Worm (Caenorhabditis elegans) whole organism, late embryonic: ENCODE results near the gene Y44A6C.2.

Source experiments
- C38D4.7 ChIP-seq: fragments of 200-800 bp; sonication (Bioruptor generic); optimal IDR thresholded peaks from 2 replicates; lab custom pipeline; 2018; ENCODE audit warnings: mild to moderate bottlenecking, missing genetic modification characterization, moderate library complexity, missing compliant biosample characterization
- F13H6.1 ChIP-seq: sonication (generic microtip); optimal IDR thresholded peaks from 2 replicates; lab custom pipeline; 2016; ENCODE audit warnings: missing genetic modification characterization, missing compliant biosample characterization
- K02D7.2 ChIP-seq: sonication (generic microtip); optimal IDR thresholded peaks from 2 replicates; lab custom pipeline; 2017; ENCODE audit warnings: mild to moderate bottlenecking, missing genetic modification characterization, missing compliant biosample characterization
- K09A11.1 ChIP-seq: sonication (generic microtip); optimal IDR thresholded peaks from 2 replicates; lab custom pipeline; 2017; ENCODE audit warnings: antibody characterized with exemption, mild to moderate bottlenecking, missing genetic modification characterization, missing compliant biosample characterization; ENCODE audit not compliant: insufficient read depth
- T23F11.4 ChIP-seq: fragments of 200-800 bp; sonication (Bioruptor generic); optimal IDR thresholded peaks from 2 replicates; lab custom pipeline; 2018; ENCODE audit warnings: mild to moderate bottlenecking, missing genetic modification characterization, missing compliant biosample characterization
- ceh-18 ChIP-seq: sonication (generic microtip); optimal IDR thresholded peaks from 2 replicates; lab custom pipeline; 2016; ENCODE audit warnings: missing genetic modification characterization, missing compliant biosample characterization
- ceh-2 ChIP-seq: sonication (generic microtip); optimal IDR thresholded peaks from 2 replicates; lab custom pipeline; 2016; ENCODE audit warnings: missing genotype, missing genetic modification characterization, missing compliant biosample characterization
- ceh-30 ChIP-seq: fragments of 150-350 bp; optimal IDR thresholded peaks from 2 replicates; lab custom pipeline; 2014; ENCODE audit warnings: missing biosample characterization, missing genetic modification characterization
- ceh-31 ChIP-seq: sonication (generic microtip); optimal IDR thresholded peaks from 2 replicates; lab custom pipeline; 2016; ENCODE audit warnings: missing genetic modification characterization, missing compliant biosample characterization
- ceh-9 ChIP-seq: sonication (generic microtip); optimal IDR thresholded peaks from 2 replicates; lab custom pipeline; 2016; ENCODE audit warnings: mild to moderate bottlenecking, missing genetic modification characterization, inconsistent platforms, missing compliant biosample characterization
- che-1 ChIP-seq: sonication (generic microtip); optimal IDR thresholded peaks from 2 replicates; lab custom pipeline; 2016; ENCODE audit warnings: mild to moderate bottlenecking, missing genetic modification characterization, missing compliant biosample characterization
- dmd-4 ChIP-seq: sonication (generic microtip); optimal IDR thresholded peaks from 2 replicates; lab custom pipeline; 2016; ENCODE audit warnings: borderline replicate concordance, missing genetic modification characterization, missing compliant biosample characterization
- dve-1 ChIP-seq: sonication (generic microtip); optimal IDR thresholded peaks from 2 replicates; lab custom pipeline; 2017; ENCODE audit warnings: antibody characterized with exemption, mild to moderate bottlenecking, missing genetic modification characterization, missing compliant biosample characterization
- eyg-1 ChIP-seq: sonication (generic microtip); optimal IDR thresholded peaks from 2 replicates; lab custom pipeline; 2016; ENCODE audit warnings: missing genotype, missing genetic modification characterization, missing compliant biosample characterization
- fax-1 ChIP-seq: sonication (generic microtip); optimal IDR thresholded peaks from 2 replicates; lab custom pipeline; 2016; ENCODE audit warnings: missing genotype, missing genetic modification characterization, missing compliant biosample characterization
- fkh-6 ChIP-seq: sonication (generic microtip); optimal IDR thresholded peaks from 2 replicates; lab custom pipeline; 2016; ENCODE audit warnings: missing genetic modification characterization, missing compliant biosample characterization
- gmeb-2 ChIP-seq: sonication (generic microtip); optimal IDR thresholded peaks from 2 replicates; lab custom pipeline; 2016; ENCODE audit warnings: missing genetic modification characterization, inconsistent platforms, missing compliant biosample characterization
- hlh-30 ChIP-seq: sonication (generic microtip); optimal IDR thresholded peaks from 2 replicates; lab custom pipeline; 2017; ENCODE audit warnings: antibody characterized with exemption, missing genetic modification characterization, missing compliant biosample characterization; ENCODE audit not compliant: insufficient read depth
- hlh-6 ChIP-seq: sonication (generic microtip); optimal IDR thresholded peaks from 2 replicates; lab custom pipeline; 2016; ENCODE audit warnings: missing genotype, missing genetic modification characterization, missing compliant biosample characterization
- lim-6 ChIP-seq: sonication (generic microtip); optimal IDR thresholded peaks from 2 replicates; lab custom pipeline; 2016; ENCODE audit warnings: missing genetic modification characterization, missing compliant biosample characterization
- madf-2 ChIP-seq: sonication (generic microtip); optimal IDR thresholded peaks from 2 replicates; lab custom pipeline; 2017; ENCODE audit warnings: missing genetic modification characterization, missing compliant biosample characterization
- mec-3 ChIP-seq: sonication (generic microtip); optimal IDR thresholded peaks from 2 replicates; lab custom pipeline; 2016; ENCODE audit warnings: borderline replicate concordance, missing genetic modification characterization, missing compliant biosample characterization
- nfya-1 ChIP-seq: sonication (generic microtip); optimal IDR thresholded peaks from 2 replicates; lab custom pipeline; 2017; ENCODE audit warnings: missing genetic modification characterization, mild to moderate bottlenecking, missing compliant biosample characterization, antibody characterized with exemption, moderate library complexity
- nhr-232 ChIP-seq: sonication (generic microtip); optimal IDR thresholded peaks from 2 replicates; lab custom pipeline; 2016; ENCODE audit warnings: missing genetic modification characterization, missing compliant biosample characterization
- npax-4 ChIP-seq: sonication (generic microtip); optimal IDR thresholded peaks from 2 replicates; lab custom pipeline; 2016; ENCODE audit warnings: missing genetic modification characterization, missing compliant biosample characterization
- pag-3 ChIP-seq: sonication (generic microtip); optimal IDR thresholded peaks from 2 replicates; lab custom pipeline; 2016; ENCODE audit warnings: missing compliant biosample characterization, missing genetic modification characterization, borderline replicate concordance
- pat-9 ChIP-seq: fragments of 200-800 bp; sonication (Bioruptor generic); optimal IDR thresholded peaks from 2 replicates; lab custom pipeline; 2018; ENCODE audit warnings: mild to moderate bottlenecking, missing genetic modification characterization, moderate library complexity, missing compliant biosample characterization
- pax-1 ChIP-seq: fragments of 150-350 bp; optimal IDR thresholded peaks from 2 replicates; lab custom pipeline; 2014; ENCODE audit warnings: missing biosample characterization, missing genetic modification characterization
- ref-2 ChIP-seq: sonication (generic microtip); optimal IDR thresholded peaks from 2 replicates; lab custom pipeline; 2016; ENCODE audit warnings: missing genetic modification characterization, missing compliant biosample characterization
- rnt-1 ChIP-seq: sonication (generic microtip); optimal IDR thresholded peaks from 2 replicates; lab custom pipeline; 2016; ENCODE audit warnings: missing genetic modification characterization, missing compliant biosample characterization
- sdc-2 ChIP-seq: sonication (generic microtip); optimal IDR thresholded peaks from 2 replicates; lab custom pipeline; 2016; ENCODE audit warnings: missing genotype, missing genetic modification characterization, missing compliant biosample characterization
- sox-4 ChIP-seq: sonication (generic microtip); optimal IDR thresholded peaks from 2 replicates; lab custom pipeline; 2017; ENCODE audit warnings: mild to moderate bottlenecking, missing genetic modification characterization, inconsistent platforms, missing compliant biosample characterization
- syd-9 ChIP-seq: sonication (generic microtip); optimal IDR thresholded peaks from 2 replicates; lab custom pipeline; 2016; ENCODE audit warnings: mild to moderate bottlenecking, missing genetic modification characterization, moderate library complexity, missing compliant biosample characterization
- tbx-2 ChIP-seq: sonication (generic microtip); optimal IDR thresholded peaks from 2 replicates; lab custom pipeline; 2016; ENCODE audit warnings: missing genetic modification characterization, missing compliant biosample characterization
- unc-3 ChIP-seq, 2 experiments: fragments of 200-800 bp in 1 of 2; sonication (Bioruptor generic) in 1 of 2; sonication (generic microtip) in 1 of 2; conservative IDR thresholded peaks in 1 of 2; optimal IDR thresholded peaks in 1 of 2; 2 replicates each; pipeline versions ENCODE4 v1.3.6 to Lab custom; 2016 to 2022; ENCODE audit warnings: missing compliant biosample characterization in 2 of 2, missing genetic modification characterization in 2 of 2, missing genetic modification reagents in 1 of 2
- unc-42 ChIP-seq: sonication (generic microtip); optimal IDR thresholded peaks from 2 replicates; lab custom pipeline; 2016; ENCODE audit warnings: missing genotype, missing genetic modification characterization, missing compliant biosample characterization
- ztf-16 ChIP-seq: sonication (generic microtip); optimal IDR thresholded peaks from 2 replicates; lab custom pipeline; 2017; ENCODE audit warnings: missing genetic modification characterization, missing compliant biosample characterization

The Y44A6C.2 gene

DNA sequence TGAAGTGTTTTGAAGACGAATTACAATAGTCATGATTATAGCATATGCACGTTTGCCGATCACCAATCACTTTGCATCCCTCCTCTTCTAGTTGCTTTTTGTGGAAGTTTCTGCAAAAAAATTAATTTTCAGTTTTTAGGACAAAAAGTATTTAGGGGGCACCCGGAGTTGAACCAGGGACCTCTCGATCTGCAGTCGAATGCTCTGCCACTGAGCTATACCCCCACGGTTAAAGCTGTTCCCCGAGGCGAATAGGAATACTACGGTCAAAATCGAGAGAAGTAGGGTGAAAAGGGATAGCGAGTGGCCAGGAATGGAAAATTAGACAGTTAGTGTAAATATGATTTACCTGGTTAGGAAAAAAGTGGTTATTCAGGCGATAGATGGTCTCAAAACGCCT, 28.1 kb upstream of the Y44A6C.2 start (continued):
- peak; percentile 23 for TF ChIP-seq syd-9 (tag; lab: Kevin White, UChicago)
- peak; percentile 42 for TF ChIP-seq sdc-2 (tag; lab: Kevin White, UChicago)
- TF ChIP-seq gmeb-2 (tag; lab: Kevin White, UChicago): peak; percentile 57
- peak; percentile 7 for TF ChIP-seq K02D7.2 (tag; lab: Kevin White, UChicago)
- peak; percentile 18 for TF ChIP-seq ceh-2 (tag; lab: Kevin White, UChicago)
- peak; percentile 15 for TF ChIP-seq ceh-31
- peak; percentile 37 for TF ChIP-seq fax-1 (tag; lab: Kevin White, UChicago)
- peak; percentile 45 for TF ChIP-seq tbx-2 (tag; lab: Kevin White, UChicago)
- TF ChIP-seq pat-9: peak; percentile 52
- peak; percentile 13 for TF ChIP-seq ceh-18

ce11 chrV:20698266-20698665, 23.8 kb upstream of the Y44A6C.2 start, which contains the start of gene F53F8.7:
F53F8.7 (minus strand) TSS chrV:20698366.
- no peak for TF ChIP-seq rnt-1 (tag; lab: Kevin White, UChicago)
- TF ChIP-seq pat-9: no peak
- no peak for TF ChIP-seq ceh-30 (tag; lab: Kevin White, UChicago)
- no peak for TF ChIP-seq che-1 (tag; lab: Kevin White, UChicago)
- no peak for TF ChIP-seq ceh-9 (tag; lab: Kevin White, UChicago)
- no peak for TF ChIP-seq C38D4.7 (GFP tag; lab: Kevin White, UChicago)
- no peak for TF ChIP-seq ztf-16 (tag; lab: Kevin White, UChicago)
- TF ChIP-seq K02D7.2 (tag; lab: Kevin White, UChicago): no peak
- TF ChIP-seq hlh-6 (tag; lab: Kevin White, UChicago): no peak
- no peak for TF ChIP-seq pag-3 (tag; lab: Kevin White, UChicago)
- TF ChIP-seq sox-4: no peak
- TF ChIP-seq dmd-4: no peak
- no peak for TF ChIP-seq madf-2 (tag; lab: Kevin White, UChicago)
- no peak for TF ChIP-seq T23F11.4 (GFP tag; lab: Kevin White, UChicago)
- TF ChIP-seq dve-1: no peak
- TF ChIP-seq, all 69 proteins: peak for 0

ce11 chrV:20703998-20704572, 17.9 kb upstream of the Y44A6C.2 start, which contains the start of the genes F53F8.5 and F53F8.6:
F53F8.5 (minus strand) TSS chrV:20704049.
F53F8.6 (plus strand) TSS chrV:20704227.
- TF ChIP-seq nfya-1 (tag; lab: Kevin White, UChicago) (peak; percentile 15), unc-42 (tag; lab: Kevin White, UChicago) (peak; percentile 85), ceh-31 (peak; percentile 0), ceh-2 (tag; lab: Kevin White, UChicago) (no peak)

- TF ChIP-seq K09A11.1 (tag; lab: Kevin White, UChicago) (no peak), tbx-2 (tag; lab: Kevin White, UChicago) (no peak), hlh-30 (peak; percentile 85), C38D4.7 (GFP tag; lab: Kevin White, UChicago) (no peak), npax-4 (tag; lab: Kevin White, UChicago) (no peak)
Measured at ce11 chrV:20710156-20710555, 11.9 kb upstream of the Y44A6C.2 start.

ce11 chrV:20710642-20711041, 11.4 kb upstream of the Y44A6C.2 start:
- TF ChIP-seq nhr-232 (tag; lab: Kevin White, UChicago) (no peak), pax-1 (tag; lab: Kevin White, UChicago) (no peak), fkh-6 (no peak), lim-6 (tag; lab: Kevin White, UChicago) (no peak), sdc-2 (tag; lab: Kevin White, UChicago) (no peak), mec-3 (tag; lab: Kevin White, UChicago) (no peak), ref-2 (tag; lab: Kevin White, UChicago) (no peak), unc-3 (GFP tag; conservative IDR thresholded peaks at IDR 0.05; lab: Robert Waterston, UW) (no peak), unc-3 (tag; optimal IDR thresholded peaks at IDR 0.05; lab: Kevin White, UChicago) (no peak), F13H6.1 (tag; lab: Kevin White, UChicago) (no peak), K02D7.2 (tag; lab: Kevin White, UChicago) (no peak), T23F11.4 (GFP tag; lab: Kevin White, UChicago) (no peak), eyg-1 (tag; lab: Kevin White, UChicago) (no peak)
